Fruit fly (Drosophila melanogaster) whole organism: ENCODE measurements around the gene Pex5.

Experiments
- CG8478 ChIP-seq: fragments of >200 bp; optimal IDR thresholded peaks from 2 replicates; lab custom pipeline; 2018; ENCODE audit warnings: inconsistent platforms
- Dll ChIP-seq: fragments of >200 bp; optimal IDR thresholded peaks from 2 replicates; lab custom pipeline; 2017
- EcR ChIP-seq, 2 experiments: fragments of >200 bp; optimal IDR thresholded peaks; 2 replicates each; lab custom pipeline; 2017; ENCODE audit warnings: missing biosample characterization in 2 of 2, missing genetic modification characterization in 2 of 2, missing genetic modification reagents in 2 of 2
- pan ChIP-seq: fragments of >200 bp; optimal IDR thresholded peaks from 2 replicates; lab custom pipeline; 2017
- psq ChIP-seq: fragments of >200 bp; optimal IDR thresholded peaks from 2 replicates; lab custom pipeline; 2017
- usp ChIP-seq: fragments of >200 bp; optimal IDR thresholded peaks from 2 replicates; lab custom pipeline; 2017; ENCODE audit warnings: missing biosample characterization, missing genetic modification characterization, mixed read lengths

DNA sequence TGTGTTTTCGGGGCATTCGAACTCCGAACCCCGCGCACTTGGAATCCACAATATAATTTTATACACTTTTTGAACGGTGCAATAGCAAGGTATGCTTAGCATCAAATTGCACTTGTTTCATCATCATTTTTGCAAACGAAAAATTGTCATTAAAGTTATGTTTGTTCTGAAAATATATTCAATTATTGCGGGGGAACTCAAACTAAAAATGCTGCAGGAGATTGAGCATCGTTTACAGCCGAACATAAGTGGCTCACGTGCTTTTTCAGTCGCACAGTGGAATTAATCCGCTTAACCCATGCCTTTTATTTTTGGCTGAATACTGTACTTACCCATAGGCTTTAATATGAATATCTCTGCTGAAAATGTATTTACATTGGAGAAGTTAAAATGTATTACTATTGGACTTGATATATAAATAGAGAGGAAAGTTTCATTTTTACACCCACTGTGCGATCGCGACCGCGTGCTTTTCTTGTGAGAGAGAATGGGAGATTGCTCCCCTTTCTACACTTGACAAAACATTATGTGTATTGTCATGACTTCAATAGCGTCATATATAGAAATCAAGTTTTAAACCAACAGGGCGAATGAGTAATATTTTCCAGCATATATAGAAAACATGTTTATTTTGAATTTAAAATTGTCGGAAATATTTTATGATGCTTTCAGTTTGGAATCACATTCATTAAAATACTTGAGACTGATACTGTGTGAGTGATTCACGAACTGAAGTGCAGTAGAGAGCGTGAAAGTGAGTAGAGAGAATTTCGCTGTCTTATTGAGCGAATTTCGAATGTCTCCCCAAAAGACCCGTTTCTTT is 38.3 kb downstream of the Pex5 start:
- TF ChIP-seq usp, result no peak
- no peak for TF ChIP-seq pan
- no peak for TF ChIP-seq CG8478 (lab: Kevin White, UChicago)
- no peak for TF ChIP-seq psq (lab: Kevin White, UChicago)
- peak in 1 of 2 experiments; percentile 12 for TF ChIP-seq EcR (GFP tag; optimal IDR thresholded peaks at IDR 0.05; lab: Kevin White, UChicago)
- no peak for TF ChIP-seq Dll (lab: Kevin White, UChicago)
